Worm (Caenorhabditis elegans) whole organism, L1 larva: Measurements from ENCODE around the gene Y37D8A.29.

ENCODE experiments used
- lin-35 ChIP-seq, 2 experiments: fragments of 150-350 bp; optimal IDR thresholded peaks; 2 replicates each; lab custom pipeline; 2014; ENCODE audit warnings: missing biosample characterization in 2 of 2, missing genetic modification characterization in 2 of 2, missing genetic modification reagents in 2 of 2
- nhr-77 ChIP-seq: fragments of 150-350 bp; optimal IDR thresholded peaks from 2 replicates; lab custom pipeline; 2014; ENCODE audit warnings: missing biosample characterization, missing genetic modification characterization

DNA sequence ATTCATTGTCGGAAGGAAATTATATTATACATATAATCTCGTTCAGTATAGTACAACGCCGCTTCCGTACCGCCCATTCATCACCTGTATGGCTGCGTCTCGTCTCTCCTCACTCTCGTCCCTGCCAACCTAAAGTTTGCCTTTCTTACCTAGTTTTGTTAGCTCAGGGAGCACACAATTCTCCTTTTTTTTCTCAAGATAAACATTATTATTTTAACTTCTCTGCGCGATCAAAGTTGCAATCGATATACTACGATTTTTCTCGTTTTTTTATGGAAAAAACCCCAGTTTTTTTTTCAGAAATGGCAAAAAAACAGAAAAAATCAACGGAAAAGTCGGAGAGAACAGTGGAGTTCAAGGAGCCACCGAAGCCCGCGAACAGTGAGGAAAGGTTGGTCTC is 42.9 kb upstream of the Y37D8A.29 start, which contains the start of gene epg-3:
- TF ChIP-seq lin-35 (GFP tag; optimal IDR thresholded peaks at IDR 0.05; lab: Kevin White, UChicago) (no peak), nhr-77 (tag; lab: Kevin White, UChicago) (no peak)
